Fruit fly (Drosophila melanogaster) whole organism, embryonic: ENCODE results near the gene Pss.

Experiments used
- Antp ChIP-seq: fragments of 200-800 bp; sonication (Bioruptor generic); optimal IDR thresholded peaks from 3 replicates; lab custom pipeline; 2016; ENCODE audit warnings: missing biosample characterization, missing genetic modification characterization
- Atf3 ChIP-seq: fragments of 200-800 bp; sonication (Bioruptor generic); optimal IDR thresholded peaks from 3 replicates; lab custom pipeline; 2016; ENCODE audit warnings: missing biosample characterization, missing genetic modification characterization
- Awh ChIP-seq: fragments of 200-800 bp; sonication (Bioruptor generic); IDR thresholded peaks from 2 replicates; pipeline ENCODE4, ENCODE4 v1.3.6; 2022; ENCODE audit warnings: missing biosample characterization, missing genetic modification characterization
- Bgb ChIP-seq: fragments of 200-800 bp; sonication (Bioruptor generic); IDR thresholded peaks from 2 replicates; pipeline ENCODE4 v1.3.6; 2022; ENCODE audit warnings: missing biosample characterization, missing genetic modification characterization; ENCODE audit not compliant: partially characterized antibody
- CG10147 ChIP-seq: fragments of 200-800 bp; sonication (Bioruptor generic); optimal IDR thresholded peaks from 2 replicates; lab custom pipeline; 2019; ENCODE audit warnings: missing biosample characterization, mild to moderate bottlenecking, missing genetic modification characterization, moderate library complexity
- CG10654 ChIP-seq: fragments of 200-800 bp; sonication (Bioruptor generic); optimal IDR thresholded peaks from 2 replicates; lab custom pipeline; 2016; ENCODE audit warnings: missing biosample characterization, missing genetic modification characterization
- CG12104 ChIP-seq: fragments of 200-800 bp; sonication (Bioruptor generic); optimal IDR thresholded peaks from 3 replicates; lab custom pipeline; 2016; ENCODE audit warnings: missing biosample characterization, missing genetic modification characterization
- CG12744 ChIP-seq: fragments of 200-800 bp; sonication (Bioruptor generic); optimal IDR thresholded peaks from 2 replicates; lab custom pipeline; 2016; ENCODE audit warnings: missing biosample characterization, missing genetic modification characterization
- CG14014 ChIP-seq: fragments of 200-800 bp; sonication (Bioruptor generic); IDR thresholded peaks from 2 replicates; pipeline ENCODE4 v1.3.6; 2022; ENCODE audit warnings: missing biosample characterization, missing genetic modification characterization
- CG14441 ChIP-seq: fragments of 200-800 bp; sonication (Bioruptor generic); IDR thresholded peaks from 2 replicates; pipeline ENCODE4 v1.3.6; 2022; ENCODE audit warnings: missing biosample characterization, missing genetic modification characterization
- CG15514 ChIP-seq: fragments of 200-800 bp; sonication (Bioruptor generic); optimal IDR thresholded peaks from 3 replicates; lab custom pipeline; 2017; ENCODE audit warnings: missing biosample characterization, missing genetic modification characterization, mild to moderate bottlenecking, moderate library complexity, missing genetic modification reagents
- CG15601 ChIP-seq: fragments of 200-800 bp; sonication (Bioruptor generic); optimal IDR thresholded peaks from 3 replicates; lab custom pipeline; 2019; ENCODE audit warnings: missing biosample characterization, mild to moderate bottlenecking, missing genetic modification characterization, moderate library complexity
- CG31365 ChIP-seq: fragments of 200-800 bp; sonication (Bioruptor generic); optimal IDR thresholded peaks from 2 replicates; lab custom pipeline; 2018; ENCODE audit warnings: missing biosample characterization, mild to moderate bottlenecking, missing genetic modification characterization
- CG31441 ChIP-seq: fragments of 200-800 bp; sonication (Bioruptor generic); IDR thresholded peaks from 2 replicates; pipeline ENCODE4 v1.3.6; 2022; ENCODE audit warnings: missing biosample characterization, missing genetic modification characterization
- CG6791 ChIP-seq: fragments of 200-800 bp; sonication (Bioruptor generic); IDR thresholded peaks from 3 replicates; pipeline ENCODE4 v1.3.6; 2022; ENCODE audit warnings: missing biosample characterization, missing genetic modification characterization; ENCODE audit not compliant: partially characterized antibody
- CG7271 ChIP-seq: fragments of 200-800 bp; sonication (Bioruptor generic); optimal IDR thresholded peaks from 2 replicates; lab custom pipeline; 2018; ENCODE audit warnings: missing biosample characterization, mild to moderate bottlenecking, missing genetic modification characterization, moderate library complexity
- CG7357 ChIP-seq: fragments of 200-800 bp; sonication (Bioruptor generic); IDR thresholded peaks from 3 replicates; pipeline ENCODE4 v1.3.6; 2022; ENCODE audit warnings: missing biosample characterization, missing genetic modification characterization
- CG7987 ChIP-seq: fragments of 200-800 bp; sonication (Bioruptor generic); optimal IDR thresholded peaks from 2 replicates; lab custom pipeline; 2018; ENCODE audit warnings: missing biosample characterization, mild to moderate bottlenecking, missing genetic modification characterization, moderate library complexity
- CG8944 ChIP-seq: fragments of 200-800 bp; sonication (Bioruptor generic); optimal IDR thresholded peaks from 3 replicates; lab custom pipeline; 2016; ENCODE audit warnings: missing biosample characterization, missing genetic modification characterization
- CG9932 ChIP-seq: fragments of 200-800 bp; sonication (Bioruptor generic); IDR thresholded peaks from 2 replicates; pipeline ENCODE4 v1.3.6; 2022; ENCODE audit warnings: missing biosample characterization, missing genetic modification characterization
- CrebB ChIP-seq: fragments of 200-800 bp; sonication (Bioruptor generic); optimal IDR thresholded peaks from 3 replicates; lab custom pipeline; 2018; ENCODE audit warnings: missing biosample characterization, mild to moderate bottlenecking, missing genetic modification characterization
- D ChIP-seq, 2 experiments: fragments of 200-800 bp in 1 of 2; fragments of >200 bp in 1 of 2; sonication (Bioruptor generic) in 1 of 2; optimal IDR thresholded peaks; 2 replicates in 1 of 2; 3 replicates in 1 of 2; lab custom pipeline; 2017; ENCODE audit warnings: mild to moderate bottlenecking in 1 of 2, missing biosample characterization in 1 of 2, missing genetic modification characterization in 1 of 2, missing genetic modification reagents in 1 of 2
- D19B ChIP-seq: fragments of 200-800 bp; sonication (Bioruptor generic); optimal IDR thresholded peaks from 2 replicates; lab custom pipeline; 2017; ENCODE audit warnings: missing biosample characterization, mild to moderate bottlenecking, missing genetic modification characterization
- Deaf1 ChIP-seq: fragments of 200-800 bp; optimal IDR thresholded peaks from 3 replicates; lab custom pipeline; 2019; ENCODE audit warnings: missing biosample characterization, mild to moderate bottlenecking, missing genetic modification characterization, moderate library complexity
- Dek ChIP-seq: fragments of 200-800 bp; sonication (Bioruptor generic); optimal IDR thresholded peaks from 3 replicates; lab custom pipeline; 2019; ENCODE audit warnings: missing biosample characterization, mild to moderate bottlenecking, missing genetic modification characterization, moderate library complexity
- Ets65A ChIP-seq: fragments of 200-800 bp; sonication (Bioruptor generic); peaks from one replicate; lab custom pipeline; 2016; ENCODE audit warnings: missing biosample characterization, missing genetic modification characterization
- Kr ChIP-seq: fragments of 200-800 bp; sonication (Bioruptor generic); optimal IDR thresholded peaks from 2 replicates; lab custom pipeline; 2017; ENCODE audit warnings: missing biosample characterization, mild to moderate bottlenecking, missing genetic modification characterization
- Med ChIP-seq: fragments of 200-800 bp; sonication (Bioruptor generic); peaks from one replicate; lab custom pipeline; 2016; ENCODE audit warnings: missing biosample characterization, missing genetic modification characterization, mild to moderate bottlenecking, inconsistent platforms, moderate library complexity
- Nf-YA ChIP-seq: fragments of 200-800 bp; sonication (Bioruptor generic); IDR thresholded peaks from 2 replicates; pipeline ENCODE4 v1.3.6; 2022; ENCODE audit warnings: missing biosample characterization, missing genetic modification characterization
- Nf-YB ChIP-seq: fragments of 200-800 bp; sonication (Bioruptor generic); optimal IDR thresholded peaks from 3 replicates; lab custom pipeline; 2019; ENCODE audit warnings: missing biosample characterization, mild to moderate bottlenecking, missing genetic modification characterization, moderate library complexity
- Six4 ChIP-seq: fragments of 200-800 bp; sonication (Bioruptor generic); optimal IDR thresholded peaks from 2 replicates; lab custom pipeline; 2016; ENCODE audit warnings: missing biosample characterization, missing genetic modification characterization
- Sox100B ChIP-seq: fragments of 200-800 bp; sonication (Bioruptor generic); optimal IDR thresholded peaks from 3 replicates; lab custom pipeline; 2018; ENCODE audit warnings: missing biosample characterization, mild to moderate bottlenecking, missing genetic modification characterization
- Ssrp ChIP-seq: fragments of 200-800 bp; sonication (Bioruptor generic); optimal IDR thresholded peaks from 2 replicates; lab custom pipeline; 2018; ENCODE audit warnings: missing biosample characterization, mild to moderate bottlenecking, missing genetic modification characterization, moderate library complexity
- ato ChIP-seq: fragments of 200-800 bp; sonication (Bioruptor generic); IDR thresholded peaks from 2 replicates; pipeline ENCODE4 v1.3.6; 2022; ENCODE audit warnings: missing biosample characterization, missing genetic modification characterization; ENCODE audit not compliant: partially characterized antibody
- ci ChIP-seq: fragments of 200-800 bp; sonication (Bioruptor generic); IDR thresholded peaks from 3 replicates; pipeline ENCODE4 v1.3.6; 2022; ENCODE audit warnings: missing biosample characterization, missing genetic modification characterization
- da ChIP-seq: fragments of 200-800 bp; sonication (Bioruptor generic); optimal IDR thresholded peaks from 2 replicates; lab custom pipeline; 2016; ENCODE audit warnings: missing biosample characterization, missing genetic modification characterization
- gfzf ChIP-seq: fragments of 200-800 bp; sonication (Bioruptor generic); optimal IDR thresholded peaks from 2 replicates; lab custom pipeline; 2016; ENCODE audit warnings: missing biosample characterization, mild to moderate bottlenecking, missing genetic modification characterization, moderate library complexity
- gt ChIP-seq: fragments of 200-800 bp; sonication (Bioruptor generic); IDR thresholded peaks from 2 replicates; pipeline ENCODE4 v1.3.6; 2022; ENCODE audit warnings: missing biosample characterization, missing genetic modification characterization
- hth ChIP-seq: fragments of >200 bp; optimal IDR thresholded peaks from 2 replicates; lab custom pipeline; 2017; ENCODE audit warnings: inconsistent platforms
- kni ChIP-seq: fragments of 200-800 bp; sonication (Bioruptor generic); optimal IDR thresholded peaks from 3 replicates; lab custom pipeline; 2017; ENCODE audit warnings: mild to moderate bottlenecking, missing biosample characterization, missing genetic modification reagents, missing genetic modification characterization
- lmd ChIP-seq: fragments of 200-800 bp; sonication (Bioruptor generic); IDR thresholded peaks from 2 replicates; pipeline ENCODE4 v1.3.6; 2022; ENCODE audit warnings: missing biosample characterization, missing genetic modification characterization
- mirr ChIP-seq: fragments of 200-800 bp; sonication (Bioruptor generic); optimal IDR thresholded peaks from 3 replicates; lab custom pipeline; 2018; ENCODE audit warnings: missing biosample characterization, mild to moderate bottlenecking, missing genetic modification characterization
- mld ChIP-seq: fragments of 200-800 bp; sonication (Bioruptor generic); IDR thresholded peaks from 3 replicates; pipeline ENCODE4 v1.3.6; 2022; ENCODE audit warnings: missing biosample characterization, missing genetic modification characterization; ENCODE audit not compliant: partially characterized antibody
- pnt ChIP-seq: fragments of 200-800 bp; sonication (Bioruptor generic); optimal IDR thresholded peaks from 3 replicates; lab custom pipeline; 2016; ENCODE audit warnings: missing biosample characterization, missing genetic modification characterization
- pros ChIP-seq: fragments of 200-800 bp; sonication (Bioruptor generic); optimal IDR thresholded peaks from 3 replicates; lab custom pipeline; 2019; ENCODE audit warnings: missing biosample characterization, mild to moderate bottlenecking, missing genetic modification characterization, moderate library complexity
- ranshi ChIP-seq: fragments of 200-800 bp; sonication (Bioruptor generic); IDR thresholded peaks from 2 replicates; pipeline ENCODE4 v1.3.6; 2022; ENCODE audit warnings: missing biosample characterization, missing genetic modification characterization
- sc ChIP-seq, 3 experiments: fragments of >200 bp in 2 of 3; fragments of 200-800 bp in 1 of 3; sonication (Bioruptor generic) in 1 of 3; optimal IDR thresholded peaks; 2 replicates in 2 of 3; 3 replicates in 1 of 3; lab custom pipeline; 2017; ENCODE audit warnings: mild to moderate bottlenecking in 1 of 3, missing biosample characterization in 1 of 3, missing genetic modification characterization in 1 of 3, missing genetic modification reagents in 1 of 3
- schlank ChIP-seq: fragments of 200-800 bp; sonication (Bioruptor generic); optimal IDR thresholded peaks from 2 replicates; lab custom pipeline; 2018; ENCODE audit warnings: missing biosample characterization, mild to moderate bottlenecking, missing genetic modification characterization
- trh ChIP-seq: fragments of 200-800 bp; sonication (Bioruptor generic); optimal IDR thresholded peaks from 2 replicates; lab custom pipeline; 2016; ENCODE audit warnings: missing biosample characterization, missing genetic modification characterization
- usp ChIP-seq: fragments of >200 bp; optimal IDR thresholded peaks from 2 replicates; lab custom pipeline; 2017; ENCODE audit warnings: missing biosample characterization, missing genetic modification characterization

The Pss gene

dm6 chr3L:20474789-20475208, 51.2 kb downstream of the Pss start (continued):
- TF ChIP-seq Nf-YA (GFP tag; lab: Robert Waterston, UW) (no peak), CG6791 (GFP tag; lab: Robert Waterston, UW) (no peak), Ssrp (tag; lab: Kevin White, UChicago) (peak; percentile 66), CG7987 (GFP tag; lab: Kevin White, UChicago) (peak; percentile 91), CG10654 (GFP tag; lab: Kevin White, UChicago) (peak; percentile 88), pnt (peak; percentile 79), Med (GFP tag; lab: Kevin White, UChicago) (peak; percentile 98), CG7357 (GFP tag; lab: Robert Waterston, UW) (peak; percentile 73), Ets65A (peak; percentile 98), lmd (GFP tag; lab: Robert Waterston, UW) (no peak), CG15514 (GFP tag; lab: Kevin White, UChicago) (peak; percentile 89), gt (GFP tag; lab: Robert Waterston, UW) (no peak), kni (GFP tag; lab: Kevin White, UChicago) (peak; percentile 65), D (optimal IDR thresholded peaks at IDR 0.05; lab: Kevin White, UChicago) (no peak), D (GFP tag; optimal IDR thresholded peaks at IDR 0.05; lab: Kevin White, UChicago) (peak; percentile 72), CG14441 (GFP tag; lab: Robert Waterston, UW) (no peak), Deaf1 (tag; lab: Kevin White, UChicago) (peak; percentile 62), CG31441 (no peak), Awh (GFP tag; lab: Robert Waterston, UW) (no peak), mirr (GFP tag; lab: Kevin White, UChicago) (peak; percentile 79), sc (optimal IDR thresholded peaks at IDR 0.05; lab: Kevin White, UChicago) (no peak), sc (GFP tag; optimal IDR thresholded peaks at IDR 0.05; lab: Kevin White, UChicago) (peak; percentile 74), CG7271 (tag; lab: Kevin White, UChicago) (peak; percentile 41), Bgb (no peak), CG31365 (tag; lab: Kevin White, UChicago) (peak; percentile 69), CG10147 (GFP tag; lab: Kevin White, UChicago) (peak; percentile 77), ato (no peak), ranshi (GFP tag; lab: Robert Waterston, UW) (no peak), Dek (tag; lab: Kevin White, UChicago) (peak; percentile 87), Nf-YB (GFP tag; lab: Kevin White, UChicago) (peak; percentile 63), Kr (GFP tag; lab: Kevin White, UChicago) (no peak), ci (GFP tag; lab: Robert Waterston, UW) (no peak), trh (GFP tag; lab: Kevin White, UChicago) (peak; percentile 84), CG12744 (peak; percentile 74), D19B (peak; percentile 57), CG15601 (peak; percentile 72), CG14014 (GFP tag; lab: Robert Waterston, UW) (no peak), mld (GFP tag; lab: Robert Waterston, UW) (no peak), Atf3 (GFP tag; lab: Kevin White, UChicago) (peak; percentile 86), usp (GFP tag; lab: Kevin White, UChicago) (no peak), CG9932 (no peak), hth (lab: Kevin White, UChicago) (no peak), gfzf (GFP tag; lab: Kevin White, UChicago) (peak; percentile 19), schlank (tag; lab: Kevin White, UChicago) (peak; percentile 74), da (GFP tag; lab: Kevin White, UChicago) (peak; percentile 71), Six4 (GFP tag; lab: Kevin White, UChicago) (peak; percentile 83), CG8944 (GFP tag; lab: Kevin White, UChicago) (peak; percentile 89), CrebB (peak; percentile 78), CG12104 (peak; percentile 79), Antp (GFP tag; lab: Kevin White, UChicago) (peak; percentile 79), pros (GFP tag; lab: Kevin White, UChicago) (no peak), Sox100B (peak; percentile 75)
